Worm (Caenorhabditis elegans): ENCODE data around the gene hlh-26.

ce11 chrII:5570272-5570671, 36.7 kb upstream of the hlh-26 start, which contains the start of the genes C17C3.1 and C17C3.15:
- TF ChIP-seq flt-1 (GFP tag; IDR thresholded peaks at IDR 0.05) (no peak), ama-1 (optimal IDR thresholded peaks at IDR 0.05) (no peak), ceh-36 (tag; optimal IDR thresholded peaks at IDR 0.05) (no peak), tbx-37 (GFP tag; conservative IDR thresholded peaks at IDR 0.05) (no peak), hmg-4 (GFP tag; optimal IDR thresholded peaks at IDR 0.05) (no peak)

Data from whole organism, early embryonic.